Fruit fly (Drosophila melanogaster) whole organism, embryonic: ENCODE results near the gene CG1532.
A peak's percentile ranks its signal among the peaks of the same experiment; 100 is the strongest.

Experiments
- ATbp ChIP-seq: fragments of 200-800 bp; sonication (Bioruptor generic); optimal IDR thresholded peaks from 2 replicates; lab custom pipeline; 2017; ENCODE audit warnings: missing biosample characterization, mild to moderate bottlenecking, missing genetic modification characterization, missing genetic modification reagents
- B-H1 ChIP-seq: fragments of 200-800 bp; sonication (Bioruptor generic); IDR thresholded peaks from 3 replicates; pipeline ENCODE4 v1.3.6; 2022; ENCODE audit warnings: missing biosample characterization, missing genetic modification characterization
- CG10565 ChIP-seq: fragments of 200-800 bp; sonication (Bioruptor generic); optimal IDR thresholded peaks from 3 replicates; lab custom pipeline; 2016; ENCODE audit warnings: missing biosample characterization, mild to moderate bottlenecking, missing genetic modification characterization
- CG12942 ChIP-seq: fragments of 200-800 bp; sonication (Bioruptor generic); optimal IDR thresholded peaks from 3 replicates; lab custom pipeline; 2016; ENCODE audit warnings: missing biosample characterization, missing genetic modification characterization
- CG13287 ChIP-seq: fragments of 200-800 bp; sonication (Bioruptor generic); IDR thresholded peaks from 2 replicates; pipeline ENCODE4 v1.3.6; 2022; ENCODE audit warnings: missing biosample characterization, missing genetic modification characterization; ENCODE audit not compliant: partially characterized antibody
- CG13894 ChIP-seq: fragments of 200-800 bp; sonication (Bioruptor generic); optimal IDR thresholded peaks from 3 replicates; lab custom pipeline; 2018; ENCODE audit warnings: missing biosample characterization, mild to moderate bottlenecking, missing genetic modification characterization, moderate library complexity
- CG16863 ChIP-seq: fragments of 200-800 bp; sonication (Bioruptor generic); optimal IDR thresholded peaks from 3 replicates; lab custom pipeline; 2016; ENCODE audit warnings: missing biosample characterization, missing genetic modification characterization
- CG17359 ChIP-seq: fragments of 200-800 bp; sonication (Bioruptor generic); optimal IDR thresholded peaks from 3 replicates; lab custom pipeline; 2018; ENCODE audit warnings: missing biosample characterization, mild to moderate bottlenecking, missing genetic modification characterization, moderate library complexity
- CG2678 ChIP-seq: fragments of 200-800 bp; sonication (Bioruptor generic); optimal IDR thresholded peaks from 3 replicates; lab custom pipeline; 2019; ENCODE audit warnings: missing biosample characterization, mild to moderate bottlenecking, missing genetic modification characterization, moderate library complexity
- CG42726 ChIP-seq: fragments of 200-800 bp; sonication (Bioruptor generic); IDR thresholded peaks from 2 replicates; pipeline ENCODE4 v1.3.6; 2022; ENCODE audit warnings: missing biosample characterization, missing genetic modification characterization; ENCODE audit not compliant: partially characterized antibody
- CG4328 ChIP-seq: fragments of 200-800 bp; sonication (Bioruptor generic); optimal IDR thresholded peaks from 3 replicates; lab custom pipeline; 2017; ENCODE audit warnings: missing biosample characterization, missing genetic modification reagents, missing genetic modification characterization
- CG4854 ChIP-seq: fragments of 200-800 bp; sonication (Bioruptor generic); optimal IDR thresholded peaks from 2 replicates; lab custom pipeline; 2016; ENCODE audit warnings: missing biosample characterization, missing genetic modification characterization, inconsistent platforms
- CG8290 ChIP-seq, 3 experiments: fragments of 200-800 bp; sonication (Bioruptor generic); optimal IDR thresholded peaks; 2 replicates each; lab custom pipeline; 2016 to 2019; ENCODE audit warnings: missing biosample characterization in 3 of 3, missing genetic modification characterization in 3 of 3, mild to moderate bottlenecking in 2 of 3, moderate library complexity in 1 of 3
- CG9437 ChIP-seq: fragments of 200-800 bp; sonication (Bioruptor generic); optimal IDR thresholded peaks from 2 replicates; lab custom pipeline; 2018; ENCODE audit warnings: missing biosample characterization, mild to moderate bottlenecking, missing genetic modification characterization
- D ChIP-seq, 2 experiments: fragments of 200-800 bp in 1 of 2; fragments of >200 bp in 1 of 2; sonication (Bioruptor generic) in 1 of 2; optimal IDR thresholded peaks; 2 replicates in 1 of 2; 3 replicates in 1 of 2; lab custom pipeline; 2017; ENCODE audit warnings: mild to moderate bottlenecking in 1 of 2, missing biosample characterization in 1 of 2, missing genetic modification characterization in 1 of 2, missing genetic modification reagents in 1 of 2
- Dbx ChIP-seq: fragments of 200-800 bp; sonication (Bioruptor generic); IDR thresholded peaks from 3 replicates; pipeline ENCODE4 v1.3.6; 2022; ENCODE audit warnings: missing biosample characterization, missing genetic modification characterization
- Doc2 ChIP-seq: fragments of 200-800 bp; sonication (Bioruptor generic); IDR thresholded peaks from 2 replicates; pipeline ENCODE4 v1.3.6; 2022; ENCODE audit warnings: missing biosample characterization, missing genetic modification characterization
- Fer2 ChIP-seq: fragments of 200-800 bp; sonication (Bioruptor generic); optimal IDR thresholded peaks from 2 replicates; lab custom pipeline; 2018; ENCODE audit warnings: missing biosample characterization, mild to moderate bottlenecking, missing genetic modification characterization, moderate library complexity
- Lpt ChIP-seq: fragments of >200 bp; optimal IDR thresholded peaks from 2 replicates; lab custom pipeline; 2018; ENCODE audit warnings: missing biosample characterization, missing genetic modification characterization
- Max ChIP-seq: fragments of 200-800 bp; sonication (Bioruptor generic); optimal IDR thresholded peaks from 2 replicates; lab custom pipeline; 2016; ENCODE audit warnings: missing biosample characterization, mild to moderate bottlenecking, missing genetic modification characterization
- Neu2 ChIP-seq: fragments of 200-800 bp; sonication (Bioruptor generic); optimal IDR thresholded peaks from 3 replicates; lab custom pipeline; 2016; ENCODE audit warnings: missing biosample characterization, missing genetic modification characterization, borderline replicate concordance
- Rx ChIP-seq: fragments of 200-800 bp; sonication (Bioruptor generic); IDR thresholded peaks from 2 replicates; pipeline ENCODE4 v1.3.6; 2022; ENCODE audit warnings: missing biosample characterization, missing genetic modification characterization
- Sry-β ChIP-seq: fragments of 200-800 bp; sonication (Bioruptor generic); optimal IDR thresholded peaks from 2 replicates; lab custom pipeline; 2018; ENCODE audit warnings: missing biosample characterization, mild to moderate bottlenecking, missing genetic modification characterization, moderate library complexity
- bab2 ChIP-seq: fragments of 200-800 bp; sonication (Bioruptor generic); optimal IDR thresholded peaks from 2 replicates; lab custom pipeline; 2016; ENCODE audit warnings: missing biosample characterization, missing genetic modification characterization
- btn ChIP-seq: fragments of 200-800 bp; sonication (Bioruptor generic); optimal IDR thresholded peaks from 2 replicates; lab custom pipeline; 2016; ENCODE audit warnings: missing biosample characterization, missing genetic modification characterization
- cas ChIP-seq: fragments of 200-800 bp; sonication (Bioruptor generic); IDR thresholded peaks from 2 replicates; pipeline ENCODE4 v1.3.6; 2022; ENCODE audit warnings: missing biosample characterization, missing genetic modification characterization
- cg ChIP-seq: fragments of 200-800 bp; sonication (Bioruptor generic); optimal IDR thresholded peaks from 3 replicates; lab custom pipeline; 2019; ENCODE audit warnings: missing biosample characterization, mild to moderate bottlenecking, missing genetic modification characterization, moderate library complexity
- crol ChIP-seq: fragments of 200-800 bp; sonication (Bioruptor generic); IDR thresholded peaks from 2 replicates; pipeline ENCODE4 v1.3.6; 2022; ENCODE audit warnings: missing biosample characterization, missing genetic modification characterization
- dan ChIP-seq: fragments of 200-800 bp; sonication (Bioruptor generic); IDR thresholded peaks from 2 replicates; pipeline ENCODE4 v1.3.6; 2022; ENCODE audit warnings: missing biosample characterization, missing genetic modification characterization
- dmrt99B ChIP-seq: fragments of 200-800 bp; sonication (Bioruptor generic); optimal IDR thresholded peaks from 2 replicates; lab custom pipeline; 2018; ENCODE audit warnings: missing biosample characterization, mild to moderate bottlenecking, missing genetic modification characterization, moderate library complexity
- dpn ChIP-seq, 2 experiments: fragments of 200-800 bp; sonication (Bioruptor generic); optimal IDR thresholded peaks; 3 replicates each; lab custom pipeline; 2016; ENCODE audit warnings: missing biosample characterization in 2 of 2, missing genetic modification characterization in 2 of 2
- grn ChIP-seq: fragments of 200-800 bp; sonication (Bioruptor generic); optimal IDR thresholded peaks from 3 replicates; lab custom pipeline; 2017; ENCODE audit warnings: missing biosample characterization, missing genetic modification characterization
- gsb-n ChIP-seq: fragments of 200-800 bp; sonication (Bioruptor generic); optimal IDR thresholded peaks from 3 replicates; lab custom pipeline; 2018; ENCODE audit warnings: missing biosample characterization, mild to moderate bottlenecking, missing genetic modification characterization
- inv ChIP-seq: fragments of 200-800 bp; sonication (Bioruptor generic); IDR thresholded peaks from 2 replicates; pipeline ENCODE4 v1.3.6; 2022; ENCODE audit warnings: missing biosample characterization, missing genetic modification characterization; ENCODE audit not compliant: partially characterized antibody
- jigr1 ChIP-seq: fragments of 200-800 bp; sonication (Bioruptor generic); IDR thresholded peaks from 3 replicates; pipeline ENCODE4 v1.3.6; 2022; ENCODE audit warnings: missing biosample characterization, missing genetic modification characterization
- mld ChIP-seq: fragments of 200-800 bp; sonication (Bioruptor generic); IDR thresholded peaks from 3 replicates; pipeline ENCODE4 v1.3.6; 2022; ENCODE audit warnings: missing biosample characterization, missing genetic modification characterization; ENCODE audit not compliant: partially characterized antibody
- nerfin-2 ChIP-seq: fragments of 200-800 bp; sonication (Bioruptor generic); IDR thresholded peaks from 2 replicates; pipeline ENCODE4 v1.3.6; 2022; ENCODE audit warnings: missing biosample characterization, missing genetic modification characterization; ENCODE audit not compliant: partially characterized antibody
- oc ChIP-seq: fragments of 200-800 bp; sonication (Bioruptor generic); optimal IDR thresholded peaks from 2 replicates; lab custom pipeline; 2018; ENCODE audit warnings: missing biosample characterization, mild to moderate bottlenecking, missing genetic modification characterization, moderate library complexity
- rib ChIP-seq: fragments of 200-800 bp; sonication (Bioruptor generic); IDR thresholded peaks from 2 replicates; pipeline ENCODE4 v1.3.6; 2022; ENCODE audit warnings: missing biosample characterization, missing genetic modification characterization
- salm ChIP-seq: fragments of 200-800 bp; sonication (Bioruptor generic); optimal IDR thresholded peaks from 2 replicates; lab custom pipeline; 2018; ENCODE audit warnings: missing biosample characterization, mild to moderate bottlenecking, missing genetic modification characterization
- slbo ChIP-seq: fragments of 200-800 bp; sonication (Bioruptor generic); IDR thresholded peaks from 2 replicates; pipeline ENCODE4 v1.3.6; 2022; ENCODE audit warnings: missing biosample characterization, missing genetic modification characterization
- sob ChIP-seq: fragments of 200-800 bp; sonication (Bioruptor generic); IDR thresholded peaks from 2 replicates; pipeline ENCODE4 v1.3.6; 2022; ENCODE audit warnings: missing biosample characterization, missing genetic modification characterization
- tio ChIP-seq: fragments of 200-800 bp; sonication (Bioruptor generic); optimal IDR thresholded peaks from 2 replicates; lab custom pipeline; 2017; ENCODE audit warnings: missing biosample characterization, missing genetic modification characterization, inconsistent platforms
- tna ChIP-seq: fragments of 200-800 bp; sonication (Bioruptor generic); IDR thresholded peaks from 2 replicates; pipeline ENCODE4 v1.3.6; 2022; ENCODE audit warnings: missing biosample characterization, missing genetic modification characterization; ENCODE audit not compliant: partially characterized antibody
- unc-4 ChIP-seq: fragments of 200-800 bp; sonication (Bioruptor generic); IDR thresholded peaks from 2 replicates; pipeline ENCODE4 v1.3.6; 2022; ENCODE audit warnings: missing biosample characterization, missing genetic modification characterization; ENCODE audit not compliant: partially characterized antibody

CG1532 gene

DNA sequence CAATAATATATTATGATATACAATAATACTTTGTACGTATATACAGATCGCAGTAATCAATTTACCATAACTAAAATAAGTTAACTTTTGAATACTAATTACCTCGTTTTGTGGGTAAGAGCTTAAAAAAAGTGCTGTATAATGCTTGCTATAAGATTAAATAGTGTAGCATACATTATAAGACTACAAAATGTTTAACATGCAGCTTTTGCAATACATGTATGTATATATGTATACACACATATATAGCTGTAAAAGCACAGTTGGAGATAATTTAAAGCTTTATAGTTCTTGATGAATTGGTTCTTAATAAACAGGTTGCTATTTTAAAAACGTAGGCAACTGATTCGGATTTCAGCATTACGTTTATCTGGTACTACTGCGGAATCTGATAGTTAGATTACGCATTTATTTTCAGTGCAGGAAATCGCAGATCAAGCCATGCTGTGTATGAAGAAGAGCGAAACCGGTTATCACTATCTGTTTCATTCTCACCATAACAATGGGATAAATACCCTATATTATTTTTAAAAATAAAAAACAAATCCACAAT, 16.2 kb upstream of the CG1532 start (continued):
- TF ChIP-seq gsb-n (tag; lab: Kevin White, UChicago) (no peak), CG13894 (tag; lab: Kevin White, UChicago) (peak; percentile 32), Lpt (GFP tag; lab: Kevin White, UChicago) (no peak), Dbx (no peak), grn (GFP tag; lab: Kevin White, UChicago) (peak; percentile 33), Sry-β (GFP tag; lab: Kevin White, UChicago) (no peak), btn (GFP tag; lab: Kevin White, UChicago) (no peak), CG8290 (GFP tag; optimal IDR thresholded peaks at IDR 0.05; lab: Kevin White, UChicago) (no peak), CG8290 (tag; optimal IDR thresholded peaks at IDR 0.05; lab: Kevin White, UChicago) (peak in 1 of 2 experiments; percentile 77), Neu2 (GFP tag; lab: Kevin White, UChicago) (no peak), sob (GFP tag; lab: Robert Waterston, UW) (no peak), CG4328 (GFP tag; lab: Kevin White, UChicago) (no peak), CG2678 (tag; lab: Kevin White, UChicago) (no peak), Doc2 (GFP tag; lab: Robert Waterston, UW) (no peak), jigr1 (GFP tag; lab: Robert Waterston, UW) (no peak), ATbp (GFP tag; lab: Kevin White, UChicago) (no peak), mld (GFP tag; lab: Robert Waterston, UW) (no peak), cg (GFP tag; lab: Kevin White, UChicago) (peak; percentile 69), rib (GFP tag; lab: Robert Waterston, UW) (no peak), dpn (GFP tag; optimal IDR thresholded peaks at IDR 0.05; lab: Kevin White, UChicago) (no peak), CG4854 (no peak), B-H1 (GFP tag; lab: Robert Waterston, UW) (no peak), CG10565 (GFP tag; lab: Kevin White, UChicago) (no peak), CG42726 (GFP tag; lab: Robert Waterston, UW) (no peak)

DNA sequence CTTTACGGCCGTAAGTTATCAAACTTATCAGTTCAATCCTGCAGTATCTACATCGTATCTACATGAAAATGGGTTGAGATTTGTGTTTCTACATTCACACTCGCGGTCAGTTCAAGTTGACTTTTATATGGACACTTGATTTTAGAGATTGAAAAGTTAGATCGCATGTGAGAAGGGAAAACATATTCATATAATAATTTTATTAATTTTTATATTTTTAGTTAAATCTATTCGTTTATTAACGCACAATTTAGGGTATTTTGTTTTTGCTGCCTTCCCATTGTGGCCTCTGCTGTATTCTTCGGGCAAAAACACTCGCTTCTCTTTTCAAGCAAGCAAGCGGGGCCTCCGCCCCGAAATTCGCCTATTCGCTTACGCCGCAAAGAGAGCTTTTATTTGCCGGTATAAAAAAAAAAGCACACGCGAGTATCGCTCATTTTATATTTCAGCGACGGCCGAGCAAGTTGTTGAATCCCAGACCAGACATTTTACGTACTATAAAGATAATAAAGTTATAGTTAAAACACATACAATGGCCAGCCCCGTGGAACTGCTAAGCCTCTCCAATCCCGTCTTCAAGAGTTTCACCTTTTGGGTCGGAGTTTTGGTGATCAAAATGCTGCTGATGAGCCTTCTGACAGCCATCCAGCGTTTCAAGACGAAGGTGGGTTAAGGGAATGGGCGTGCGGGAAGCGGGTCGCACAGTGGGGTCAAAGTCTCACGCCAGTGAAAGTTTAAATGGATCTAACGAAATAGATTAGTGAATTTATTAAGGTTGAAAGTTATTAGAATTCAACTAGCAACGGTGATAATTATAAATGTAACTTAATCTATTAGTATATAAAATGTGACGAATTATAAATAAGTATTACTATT, 14.7 kb upstream of the CG1532 start:
- peak; percentile 95 for TF ChIP-seq dmrt99B
- peak; percentile 92 for TF ChIP-seq oc (tag; lab: Kevin White, UChicago)
- peak; percentile 78 for TF ChIP-seq Fer2 (tag; lab: Kevin White, UChicago)
- TF ChIP-seq Rx = peak; percentile 84
- peak; percentile 86 for TF ChIP-seq slbo (GFP tag; lab: Robert Waterston, UW)
- no peak for TF ChIP-seq D (optimal IDR thresholded peaks at IDR 0.05; lab: Kevin White, UChicago)
- peak; percentile 80 for TF ChIP-seq D (GFP tag; optimal IDR thresholded peaks at IDR 0.05; lab: Kevin White, UChicago)
- TF ChIP-seq CG9437 (GFP tag; lab: Kevin White, UChicago) = peak; percentile 71
- 0 out of 2 replicates have a peak, but pooled peaks have one; percentile 30 for TF ChIP-seq CG13287 (GFP tag; lab: Robert Waterston, UW)
- no peak for TF ChIP-seq CG16863 (GFP tag; lab: Kevin White, UChicago)
- peak; percentile 84 for TF ChIP-seq Max
- TF ChIP-seq salm (tag; lab: Kevin White, UChicago) = peak; percentile 91
- peak; percentile 28 for TF ChIP-seq Sry-β (GFP tag; lab: Kevin White, UChicago)
- no peak for TF ChIP-seq tna (GFP tag; lab: Robert Waterston, UW)
- peak; percentile 64 for TF ChIP-seq CG12942
- TF ChIP-seq nerfin-2 (GFP tag; lab: Robert Waterston, UW) = no peak
- no peak for TF ChIP-seq inv (GFP tag; lab: Robert Waterston, UW)
- 0 out of 2 replicates have a peak, but pooled peaks have one; percentile 24 for TF ChIP-seq unc-4 (GFP tag; lab: Robert Waterston, UW)
- TF ChIP-seq tio (GFP tag; lab: Kevin White, UChicago) = peak; percentile 39
- no peak for TF ChIP-seq Lpt (GFP tag; lab: Kevin White, UChicago)
- peak; percentile 79 for TF ChIP-seq cas
- TF ChIP-seq CG17359 (tag; lab: Kevin White, UChicago) = peak; percentile 93
- peak; percentile 91 for TF ChIP-seq crol (GFP tag; lab: Robert Waterston, UW)
- peak; percentile 40 for TF ChIP-seq bab2 (GFP tag; lab: Kevin White, UChicago)
- TF ChIP-seq dan = no peak
